Fruit fly (Drosophila melanogaster) whole organism, embryonic: ENCODE measurements around the gene fliI.
A peak's percentile ranks its signal among the peaks of the same experiment; 100 is the strongest.

ENCODE experiments used
- ATbp ChIP-seq: fragments of 200-800 bp; sonication (Bioruptor generic); optimal IDR thresholded peaks from 2 replicates; lab custom pipeline; 2017; ENCODE audit warnings: missing biosample characterization, mild to moderate bottlenecking, missing genetic modification characterization, missing genetic modification reagents
- CG1233 ChIP-seq: fragments of 200-800 bp; sonication (Bioruptor generic); optimal IDR thresholded peaks from 4 replicates; lab custom pipeline; 2018; ENCODE audit warnings: missing biosample characterization, mild to moderate bottlenecking, missing genetic modification characterization
- CG13424 ChIP-seq: fragments of 200-800 bp; sonication (Bioruptor generic); optimal IDR thresholded peaks from 2 replicates; lab custom pipeline; 2019; ENCODE audit warnings: missing biosample characterization, mild to moderate bottlenecking, missing genetic modification characterization, moderate library complexity
- CG13624 ChIP-seq: fragments of 200-800 bp; sonication (Bioruptor generic); optimal IDR thresholded peaks from 2 replicates; lab custom pipeline; 2016; ENCODE audit warnings: missing biosample characterization, missing genetic modification characterization
- CG14710 ChIP-seq: fragments of 200-800 bp; sonication (Bioruptor generic); optimal IDR thresholded peaks from 3 replicates; lab custom pipeline; 2019; ENCODE audit warnings: missing biosample characterization, mild to moderate bottlenecking, missing genetic modification characterization, moderate library complexity
- CG15073 ChIP-seq: fragments of 200-800 bp; sonication (Bioruptor generic); optimal IDR thresholded peaks from 2 replicates; lab custom pipeline; 2016; ENCODE audit warnings: missing biosample characterization, missing genetic modification characterization
- CG15601 ChIP-seq: fragments of 200-800 bp; sonication (Bioruptor generic); optimal IDR thresholded peaks from 3 replicates; lab custom pipeline; 2019; ENCODE audit warnings: missing biosample characterization, mild to moderate bottlenecking, missing genetic modification characterization, moderate library complexity
- CG16813 ChIP-seq: fragments of 200-800 bp; sonication (Bioruptor generic); IDR thresholded peaks from 3 replicates; pipeline ENCODE4 v1.3.6; 2022; ENCODE audit warnings: missing biosample characterization, missing genetic modification characterization; ENCODE audit not compliant: partially characterized antibody
- CG17385 ChIP-seq: fragments of 200-800 bp; sonication (Bioruptor generic); optimal IDR thresholded peaks from 3 replicates; lab custom pipeline; 2018; ENCODE audit warnings: missing biosample characterization, mild to moderate bottlenecking, missing genetic modification characterization
- CG17829 ChIP-seq: fragments of 200-800 bp; optimal IDR thresholded peaks from 2 replicates; lab custom pipeline; 2019; ENCODE audit warnings: missing biosample characterization, mild to moderate bottlenecking, missing genetic modification characterization, moderate library complexity
- CG2199 ChIP-seq: fragments of 200-800 bp; sonication (Bioruptor generic); IDR thresholded peaks from 3 replicates; pipeline ENCODE4 v1.3.6; 2022; ENCODE audit warnings: missing biosample characterization, missing genetic modification characterization
- CG2712 ChIP-seq: fragments of 200-800 bp; optimal IDR thresholded peaks from 3 replicates; lab custom pipeline; 2019; ENCODE audit warnings: missing biosample characterization, mild to moderate bottlenecking, missing genetic modification characterization, moderate library complexity
- CG30020 ChIP-seq: fragments of 200-800 bp; optimal IDR thresholded peaks from 2 replicates; lab custom pipeline; 2019; ENCODE audit warnings: missing biosample characterization, mild to moderate bottlenecking, missing genetic modification characterization, moderate library complexity
- CG4328 ChIP-seq: fragments of 200-800 bp; sonication (Bioruptor generic); optimal IDR thresholded peaks from 3 replicates; lab custom pipeline; 2017; ENCODE audit warnings: missing biosample characterization, missing genetic modification reagents, missing genetic modification characterization
- CG4424 ChIP-seq: fragments of 200-800 bp; sonication (Bioruptor generic); optimal IDR thresholded peaks from 3 replicates; lab custom pipeline; 2016; ENCODE audit warnings: missing biosample characterization, missing genetic modification characterization
- CG6683 ChIP-seq: fragments of 200-800 bp; sonication (Bioruptor generic); optimal IDR thresholded peaks from 2 replicates; lab custom pipeline; 2017; ENCODE audit warnings: missing biosample characterization, mild to moderate bottlenecking, missing genetic modification characterization, missing genetic modification reagents
- CG8290 ChIP-seq, 3 experiments: fragments of 200-800 bp; sonication (Bioruptor generic); optimal IDR thresholded peaks; 2 replicates each; lab custom pipeline; 2016 to 2019; ENCODE audit warnings: missing biosample characterization in 3 of 3, missing genetic modification characterization in 3 of 3, mild to moderate bottlenecking in 2 of 3, moderate library complexity in 1 of 3
- CHES-1-like ChIP-seq: fragments of 200-800 bp; sonication (Bioruptor generic); optimal IDR thresholded peaks from 2 replicates; lab custom pipeline; 2016; ENCODE audit warnings: missing biosample characterization, missing genetic modification characterization
- D19A ChIP-seq: fragments of 200-800 bp; optimal IDR thresholded peaks from 3 replicates; lab custom pipeline; 2019; ENCODE audit warnings: missing biosample characterization, mild to moderate bottlenecking, missing genetic modification characterization, moderate library complexity
- Doc3 ChIP-seq: fragments of 200-800 bp; sonication (Bioruptor generic); IDR thresholded peaks from 3 replicates; pipeline ENCODE4 v1.3.6; 2022; ENCODE audit warnings: missing biosample characterization, missing genetic modification characterization; ENCODE audit not compliant: partially characterized antibody
- E2f2 ChIP-seq: fragments of 200-800 bp; sonication (Bioruptor generic); IDR thresholded peaks from 2 replicates; pipeline ENCODE4 v1.3.6; 2022; ENCODE audit warnings: missing biosample characterization, missing genetic modification characterization
- Fer1 ChIP-seq: fragments of 200-800 bp; sonication (Bioruptor generic); optimal IDR thresholded peaks from 2 replicates; lab custom pipeline; 2017; ENCODE audit warnings: missing biosample characterization, mild to moderate bottlenecking, missing genetic modification characterization
- HHEX ChIP-seq: fragments of 200-800 bp; sonication (Bioruptor generic); optimal IDR thresholded peaks from 3 replicates; lab custom pipeline; 2017; ENCODE audit warnings: missing biosample characterization, mild to moderate bottlenecking, missing genetic modification characterization, missing genetic modification reagents
- Lhr ChIP-seq: fragments of 200-800 bp; sonication (Bioruptor generic); optimal IDR thresholded peaks from 3 replicates; lab custom pipeline; 2017; ENCODE audit warnings: mild to moderate bottlenecking, missing biosample characterization, missing genetic modification reagents, missing genetic modification characterization
- Myb ChIP-seq: fragments of 200-800 bp; sonication (Bioruptor generic); optimal IDR thresholded peaks from 2 replicates; lab custom pipeline; 2016; ENCODE audit warnings: missing biosample characterization, missing genetic modification characterization
- Oaz ChIP-seq: fragments of 200-800 bp; sonication (Bioruptor generic); IDR thresholded peaks from 2 replicates; pipeline ENCODE4 v1.3.6; 2022; ENCODE audit warnings: missing biosample characterization, missing genetic modification characterization
- Rfx ChIP-seq: fragments of 200-800 bp; sonication (Bioruptor generic); IDR thresholded peaks from 2 replicates; pipeline ENCODE4 v1.3.6; 2022; ENCODE audit warnings: missing biosample characterization, missing genetic modification characterization
- Sry-δ ChIP-seq: fragments of 200-800 bp; sonication (Bioruptor generic); optimal IDR thresholded peaks from 2 replicates; lab custom pipeline; 2016; ENCODE audit warnings: missing biosample characterization, missing genetic modification characterization
- crp ChIP-seq, 2 experiments: fragments of 200-800 bp; sonication (Bioruptor generic); optimal IDR thresholded peaks; 2 replicates in 1 of 2; 3 replicates in 1 of 2; lab custom pipeline; 2017; ENCODE audit warnings: missing biosample characterization in 2 of 2, missing genetic modification characterization in 2 of 2, mild to moderate bottlenecking in 1 of 2, moderate library complexity in 1 of 2
- danr ChIP-seq: fragments of 200-800 bp; sonication (Bioruptor generic); IDR thresholded peaks from 2 replicates; pipeline ENCODE4 v1.3.6; 2022; ENCODE audit warnings: missing biosample characterization, missing genetic modification characterization
- dm ChIP-seq: fragments of 200-800 bp; sonication (Bioruptor generic); optimal IDR thresholded peaks from 3 replicates; lab custom pipeline; 2016; ENCODE audit warnings: missing biosample characterization, missing genetic modification characterization
- dpn ChIP-seq, 2 experiments: fragments of 200-800 bp; sonication (Bioruptor generic); optimal IDR thresholded peaks; 3 replicates each; lab custom pipeline; 2016; ENCODE audit warnings: missing biosample characterization in 2 of 2, missing genetic modification characterization in 2 of 2
- ftz-f1 ChIP-seq: fragments of 200-800 bp; sonication (Bioruptor generic); optimal IDR thresholded peaks from 2 replicates; lab custom pipeline; 2016; ENCODE audit warnings: missing biosample characterization, missing genetic modification characterization
- gsb-n ChIP-seq: fragments of 200-800 bp; sonication (Bioruptor generic); optimal IDR thresholded peaks from 3 replicates; lab custom pipeline; 2018; ENCODE audit warnings: missing biosample characterization, mild to moderate bottlenecking, missing genetic modification characterization
- her ChIP-seq: fragments of 200-800 bp; sonication (Bioruptor generic); optimal IDR thresholded peaks from 2 replicates; lab custom pipeline; 2016; ENCODE audit warnings: missing biosample characterization, missing genetic modification characterization
- ken ChIP-seq: fragments of 200-800 bp; sonication (Bioruptor generic); IDR thresholded peaks from 3 replicates; pipeline ENCODE4 v1.3.6; 2022; ENCODE audit warnings: missing biosample characterization, missing genetic modification characterization
- kni ChIP-seq: fragments of 200-800 bp; sonication (Bioruptor generic); optimal IDR thresholded peaks from 3 replicates; lab custom pipeline; 2017; ENCODE audit warnings: mild to moderate bottlenecking, missing biosample characterization, missing genetic modification reagents, missing genetic modification characterization
- lmd ChIP-seq: fragments of 200-800 bp; sonication (Bioruptor generic); IDR thresholded peaks from 2 replicates; pipeline ENCODE4 v1.3.6; 2022; ENCODE audit warnings: missing biosample characterization, missing genetic modification characterization
- lola ChIP-seq, 3 experiments: fragments of >200 bp in 2 of 3; fragments of 200-800 bp in 1 of 3; sonication (Bioruptor generic) in 1 of 3; optimal IDR thresholded peaks; 2 replicates each; lab custom pipeline; 2017 to 2019; ENCODE audit warnings: missing biosample characterization in 3 of 3, missing genetic modification characterization in 3 of 3, mild to moderate bottlenecking in 1 of 3, moderate library complexity in 1 of 3
- maf-S ChIP-seq: fragments of 200-800 bp; sonication (Bioruptor generic); optimal IDR thresholded peaks from 2 replicates; lab custom pipeline; 2016; ENCODE audit warnings: missing biosample characterization, missing genetic modification characterization
- mirr ChIP-seq: fragments of 200-800 bp; sonication (Bioruptor generic); optimal IDR thresholded peaks from 3 replicates; lab custom pipeline; 2018; ENCODE audit warnings: missing biosample characterization, mild to moderate bottlenecking, missing genetic modification characterization
- nmo ChIP-seq: fragments of 200-800 bp; sonication (Bioruptor generic); optimal IDR thresholded peaks from 2 replicates; lab custom pipeline; 2018; ENCODE audit warnings: missing biosample characterization, mild to moderate bottlenecking, missing genetic modification characterization, moderate library complexity
- onecut ChIP-seq: fragments of 200-800 bp; sonication (Bioruptor generic); IDR thresholded peaks from 2 replicates; pipeline ENCODE4 v1.3.6; 2022; ENCODE audit warnings: missing biosample characterization, missing genetic modification characterization
- pzg ChIP-seq: fragments of 200-800 bp; sonication (Bioruptor generic); optimal IDR thresholded peaks from 3 replicates; lab custom pipeline; 2018; ENCODE audit warnings: missing biosample characterization, mild to moderate bottlenecking, missing genetic modification characterization, moderate library complexity
- sens ChIP-seq: fragments of 200-800 bp; sonication (Bioruptor generic); peaks from one replicate; lab custom pipeline; 2016; ENCODE audit warnings: missing biosample characterization, missing genetic modification characterization
- sqz ChIP-seq: fragments of 200-800 bp; sonication (Bioruptor generic); optimal IDR thresholded peaks from 3 replicates; lab custom pipeline; 2018; ENCODE audit warnings: missing biosample characterization, mild to moderate bottlenecking, missing genetic modification characterization
- trem ChIP-seq: fragments of 200-800 bp; optimal IDR thresholded peaks from 3 replicates; lab custom pipeline; 2019; ENCODE audit warnings: missing biosample characterization, mild to moderate bottlenecking, missing genetic modification characterization, moderate library complexity
- ttk ChIP-seq: fragments of 200-800 bp; sonication (Bioruptor generic); IDR thresholded peaks from 2 replicates; pipeline ENCODE4 v2.1.2; 2022; ENCODE audit warnings: missing biosample characterization, missing genetic modification characterization
- vvl ChIP-seq: fragments of 200-800 bp; sonication (Bioruptor generic); IDR thresholded peaks from 2 replicates; pipeline ENCODE4 v1.3.6; 2022; ENCODE audit warnings: missing biosample characterization, missing genetic modification characterization
- wek ChIP-seq: fragments of 200-800 bp; sonication (Bioruptor generic); optimal IDR thresholded peaks from 3 replicates; lab custom pipeline; 2018; ENCODE audit warnings: missing biosample characterization, mild to moderate bottlenecking, missing genetic modification characterization, moderate library complexity

fliI gene

DNA sequence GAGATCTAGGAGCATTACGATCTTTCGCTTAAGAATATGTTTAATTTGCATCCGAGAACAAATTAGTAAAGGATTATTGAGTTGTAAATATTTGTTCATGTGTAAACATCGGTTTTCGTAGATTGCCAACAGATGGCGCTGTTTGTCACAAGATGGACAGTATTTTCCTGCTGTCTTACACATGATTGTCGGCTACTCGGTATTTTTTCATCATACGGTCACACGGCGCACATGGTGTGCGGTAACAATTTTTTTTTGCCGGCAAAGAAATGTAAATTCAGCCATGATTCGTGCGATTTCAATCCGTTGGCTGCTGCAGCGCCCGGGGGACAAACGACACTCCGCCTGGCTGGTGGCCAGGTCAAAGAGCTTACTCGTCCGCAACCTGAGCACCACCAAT lies 23.3 kb downstream of the fliI start, which contains the start of the genes bbx and waw (continued):
- TF ChIP-seq CG4328 (GFP tag; lab: Kevin White, UChicago) (peak; percentile 25), Doc3 (GFP tag; lab: Robert Waterston, UW) (no peak), CG15601 (tag; lab: Kevin White, UChicago) (peak; percentile 48), trem (tag; lab: Kevin White, UChicago) (peak; percentile 60), CG16813 (GFP tag; lab: Robert Waterston, UW) (no peak), CG13624 (GFP tag; lab: Kevin White, UChicago) (peak; percentile 38), nmo (GFP tag; lab: Kevin White, UChicago) (peak; percentile 35), gsb-n (tag; lab: Kevin White, UChicago) (no peak), CG2199 (no peak; the same call in 2 of the 3 replicates), CHES-1-like (GFP tag; lab: Kevin White, UChicago) (peak; percentile 40), wek (GFP tag; lab: Kevin White, UChicago) (peak; percentile 4), lola (GFP tag; optimal IDR thresholded peaks at IDR 0.05; lab: Kevin White, UChicago) (peak in 1 of 3 experiments; percentile 22), sens (GFP tag; lab: Kevin White, UChicago) (peak; percentile 85), D19A (no peak), Lhr (GFP tag; lab: Kevin White, UChicago) (peak; percentile 81), CG8290 (GFP tag; optimal IDR thresholded peaks at IDR 0.05; lab: Kevin White, UChicago) (peak; percentile 5), CG8290 (tag; optimal IDR thresholded peaks at IDR 0.05; lab: Kevin White, UChicago) (no peak), CG30020 (peak; percentile 8), onecut (GFP tag; lab: Robert Waterston, UW) (peak; percentile 48), ttk (no peak), Sry-δ (GFP tag; lab: Kevin White, UChicago) (peak; percentile 7), mirr (GFP tag; lab: Kevin White, UChicago) (peak; percentile 54), ken (GFP tag; lab: Robert Waterston, UW) (0 out of 3 replicates have a peak, but pooled peaks have one; percentile 16), CG4424 (GFP tag; lab: Kevin White, UChicago) (peak; percentile 8), lmd (peak; percentile 11; the same call in 1 of the 2 replicates), CG15073 (no peak), crp (GFP tag; optimal IDR thresholded peaks at IDR 0.05; lab: Kevin White, UChicago) (peak in 1 of 2 experiments; percentile 43), dpn (GFP tag; optimal IDR thresholded peaks at IDR 0.05; lab: Kevin White, UChicago) (peak in 1 of 2 experiments; percentile 16), CG17385 (GFP tag; lab: Kevin White, UChicago) (peak; percentile 40), CG13424 (tag; lab: Kevin White, UChicago) (peak; percentile 46), HHEX (GFP tag; lab: Kevin White, UChicago) (peak; percentile 34), ATbp (GFP tag; lab: Kevin White, UChicago) (no peak), maf-S (GFP tag; lab: Kevin White, UChicago) (peak; percentile 50), E2f2 (GFP tag; lab: Robert Waterston, UW) (peak; percentile 64), CG1233 (peak; percentile 19), Rfx (GFP tag; lab: Robert Waterston, UW) (peak; percentile 38; the same call in 1 of the 2 replicates), Myb (GFP tag; lab: Kevin White, UChicago) (peak; percentile 47), CG6683 (GFP tag; lab: Kevin White, UChicago) (no peak), kni (peak; percentile 53), CG14710 (tag; lab: Kevin White, UChicago) (peak; percentile 52), her (GFP tag; lab: Kevin White, UChicago) (peak; percentile 30), ftz-f1 (peak; percentile 64), CG2712 (tag; lab: Kevin White, UChicago) (peak; percentile 4), vvl (GFP tag; lab: Robert Waterston, UW) (peak; percentile 59), Oaz (no peak), CG17829 (tag; lab: Kevin White, UChicago) (peak; percentile 26), pzg (peak; percentile 77), dm (GFP tag; lab: Kevin White, UChicago) (peak; percentile 84), danr (no peak), sqz (peak; percentile 86), Fer1 (peak; percentile 44)
